Fruit fly (Drosophila melanogaster): Measurements from ENCODE around the gene CG13075.
A peak's percentile ranks its signal among the peaks of the same experiment; 100 is the strongest.

CG13075 gene

dm6 chr3L:16128973-16129745 is 45.4 kb downstream of the CG13075 start, which contains the start of gene SsRbeta:
SsRbeta (plus strand) TSS chr3L:16129617.
- TF ChIP-seq toe (GFP tag; optimal IDR thresholded peaks at IDR 0.05) (no peak), Clk (GFP tag; optimal IDR thresholded peaks at IDR 0.05) (no peak), CG11617 (GFP tag; optimal IDR thresholded peaks at IDR 0.05) (peak; percentile 34), CG5204 (GFP tag; optimal IDR thresholded peaks at IDR 0.05) (no peak), cic (GFP tag; optimal IDR thresholded peaks at IDR 0.05) (peak; percentile 27), pad (GFP tag; optimal IDR thresholded peaks at IDR 0.05) (no peak), Mnt (GFP tag; optimal IDR thresholded peaks at IDR 0.05) (peak; percentile 48), Hr96 (GFP tag; optimal IDR thresholded peaks at IDR 0.05) (no peak), bab1 (GFP tag; optimal IDR thresholded peaks at IDR 0.05) (peak; percentile 24), CG33017 (tag; optimal IDR thresholded peaks at IDR 0.05) (no peak), ovo (GFP tag; optimal IDR thresholded peaks at IDR 0.05) (peak; percentile 16), cnc (optimal IDR thresholded peaks at IDR 0.05) (no peak), tj (GFP tag; optimal IDR thresholded peaks at IDR 0.05) (no peak), Crg-1 (GFP tag; optimal IDR thresholded peaks at IDR 0.05) (peak; percentile 29), CG1620 (GFP tag; optimal IDR thresholded peaks at IDR 0.05) (no peak), CG14711 (tag; optimal IDR thresholded peaks at IDR 0.05) (peak; percentile 88), CG12768 (GFP tag; optimal IDR thresholded peaks at IDR 0.05) (no peak), CG7045 (GFP tag; optimal IDR thresholded peaks at IDR 0.05) (no peak), CG7101 (tag; optimal IDR thresholded peaks at IDR 0.05) (peak; percentile 37), kay (GFP tag; ENCODE audit: borderline replicate concordance) (no peak)

dm6 chr3L:16131264-16132066 is 47.7 kb downstream of the CG13075 start, which contains the start of the genes Trs20 and elg1:
Trs20 (minus strand) TSS chr3L:16131632.
elg1 (plus strand) TSS chr3L:16132028.
- peak; percentile 81 for TF ChIP-seq CG12768 (GFP tag; optimal IDR thresholded peaks at IDR 0.05)
- TF ChIP-seq CG5204 (GFP tag; optimal IDR thresholded peaks at IDR 0.05) = no peak
- peak; percentile 37 for TF ChIP-seq tj (GFP tag; optimal IDR thresholded peaks at IDR 0.05)
- TF ChIP-seq CG1620 (GFP tag; optimal IDR thresholded peaks at IDR 0.05) = peak; percentile 38
- TF ChIP-seq CG7045 (GFP tag; optimal IDR thresholded peaks at IDR 0.05) = peak; percentile 56
- TF ChIP-seq CG7101 (tag; optimal IDR thresholded peaks at IDR 0.05) = peak; percentile 79
- no peak for TF ChIP-seq toe (GFP tag; optimal IDR thresholded peaks at IDR 0.05)
- peak; percentile 58 for TF ChIP-seq ovo (GFP tag; optimal IDR thresholded peaks at IDR 0.05)
- TF ChIP-seq bab1 (GFP tag; optimal IDR thresholded peaks at IDR 0.05) = no peak
- no peak for TF ChIP-seq kay (GFP tag; ENCODE audit: borderline replicate concordance)
- TF ChIP-seq CG14711 (tag; optimal IDR thresholded peaks at IDR 0.05) = peak; percentile 71
- peak; percentile 81 for TF ChIP-seq pad (GFP tag; optimal IDR thresholded peaks at IDR 0.05)
- peak; percentile 82 for TF ChIP-seq Crg-1 (GFP tag; optimal IDR thresholded peaks at IDR 0.05)
- TF ChIP-seq Mnt (GFP tag; optimal IDR thresholded peaks at IDR 0.05) = peak; percentile 73
- no peak for TF ChIP-seq Clk (GFP tag; optimal IDR thresholded peaks at IDR 0.05)
- no peak for TF ChIP-seq Hr96 (GFP tag; optimal IDR thresholded peaks at IDR 0.05)
- TF ChIP-seq CG11617 (GFP tag; optimal IDR thresholded peaks at IDR 0.05) = peak; percentile 67
- peak; percentile 24 for TF ChIP-seq cic (GFP tag; optimal IDR thresholded peaks at IDR 0.05)
- no peak for TF ChIP-seq cnc (optimal IDR thresholded peaks at IDR 0.05)
- peak; percentile 72 for TF ChIP-seq CG33017 (tag; optimal IDR thresholded peaks at IDR 0.05)

dm6 chr3L:16132067-16132418 is 48.2 kb downstream of the CG13075 start:
- no peak for TF ChIP-seq CG7045 (GFP tag; optimal IDR thresholded peaks at IDR 0.05)
- no peak for TF ChIP-seq CG7101 (tag; optimal IDR thresholded peaks at IDR 0.05)
- TF ChIP-seq ovo (GFP tag; optimal IDR thresholded peaks at IDR 0.05) = no peak
- TF ChIP-seq bab1 (GFP tag; optimal IDR thresholded peaks at IDR 0.05) = no peak

Measured in whole organism, adult.